Fruit fly (Drosophila melanogaster) whole organism, embryonic: ENCODE measurements around the gene ck.

Source experiments
- Bgb ChIP-seq: fragments of 200-800 bp; sonication (Bioruptor generic); IDR thresholded peaks from 2 replicates; pipeline ENCODE4 v1.3.6; 2022; ENCODE audit warnings: missing biosample characterization, missing genetic modification characterization; ENCODE audit not compliant: partially characterized antibody
- CG10543 ChIP-seq: fragments of 200-800 bp; sonication (Bioruptor generic); optimal IDR thresholded peaks from 3 replicates; lab custom pipeline; 2017; ENCODE audit warnings: missing biosample characterization, mild to moderate bottlenecking, missing genetic modification characterization, moderate library complexity
- CG10979 ChIP-seq: fragments of 200-800 bp; sonication (Bioruptor generic); optimal IDR thresholded peaks from 2 replicates; lab custom pipeline; 2018; ENCODE audit warnings: missing biosample characterization, mild to moderate bottlenecking, missing genetic modification characterization, moderate library complexity
- CG11504 ChIP-seq: fragments of 200-800 bp; sonication (Bioruptor generic); optimal IDR thresholded peaks from 3 replicates; lab custom pipeline; 2019; ENCODE audit warnings: missing biosample characterization, mild to moderate bottlenecking, missing genetic modification characterization, moderate library complexity
- CG11696 ChIP-seq: fragments of 200-800 bp; sonication (Bioruptor generic); IDR thresholded peaks from 2 replicates; pipeline ENCODE4 v1.3.6; 2022; ENCODE audit warnings: missing biosample characterization, missing genetic modification characterization
- CG12155 ChIP-seq: fragments of 200-800 bp; sonication (Bioruptor generic); optimal IDR thresholded peaks from 3 replicates; lab custom pipeline; 2016; ENCODE audit warnings: missing biosample characterization, missing genetic modification characterization
- CG12769 ChIP-seq: fragments of 200-800 bp; sonication (Bioruptor generic); optimal IDR thresholded peaks from 2 replicates; lab custom pipeline; 2019; ENCODE audit warnings: missing biosample characterization, mild to moderate bottlenecking, missing genetic modification characterization, moderate library complexity
- CG15269 ChIP-seq: fragments of 200-800 bp; sonication (Bioruptor generic); optimal IDR thresholded peaks from 2 replicates; lab custom pipeline; 2018; ENCODE audit warnings: missing biosample characterization, mild to moderate bottlenecking, missing genetic modification characterization, moderate library complexity
- CG15696 ChIP-seq: fragments of 200-800 bp; sonication (Bioruptor generic); optimal IDR thresholded peaks from 2 replicates; lab custom pipeline; 2019; ENCODE audit warnings: missing biosample characterization, mild to moderate bottlenecking, missing genetic modification characterization, moderate library complexity
- CG16779 ChIP-seq: fragments of 200-800 bp; sonication (Bioruptor generic); IDR thresholded peaks from 2 replicates; pipeline ENCODE4 v1.3.6; 2022; ENCODE audit warnings: missing biosample characterization, missing genetic modification characterization
- CG16813 ChIP-seq: fragments of 200-800 bp; sonication (Bioruptor generic); IDR thresholded peaks from 3 replicates; pipeline ENCODE4 v1.3.6; 2022; ENCODE audit warnings: missing biosample characterization, missing genetic modification characterization; ENCODE audit not compliant: partially characterized antibody
- CG17385 ChIP-seq: fragments of 200-800 bp; sonication (Bioruptor generic); optimal IDR thresholded peaks from 3 replicates; lab custom pipeline; 2018; ENCODE audit warnings: missing biosample characterization, mild to moderate bottlenecking, missing genetic modification characterization
- CG17829 ChIP-seq: fragments of 200-800 bp; optimal IDR thresholded peaks from 2 replicates; lab custom pipeline; 2019; ENCODE audit warnings: missing biosample characterization, mild to moderate bottlenecking, missing genetic modification characterization, moderate library complexity
- CG18011 ChIP-seq: fragments of 200-800 bp; sonication (Bioruptor generic); optimal IDR thresholded peaks from 2 replicates; lab custom pipeline; 2017; ENCODE audit warnings: missing biosample characterization, missing genetic modification characterization, mild to moderate bottlenecking, moderate library complexity, missing genotype
- CG2120 ChIP-seq: fragments of 200-800 bp; sonication (Bioruptor generic); optimal IDR thresholded peaks from 3 replicates; lab custom pipeline; 2016; ENCODE audit warnings: missing biosample characterization, missing genetic modification characterization
- CG2678 ChIP-seq: fragments of 200-800 bp; sonication (Bioruptor generic); optimal IDR thresholded peaks from 3 replicates; lab custom pipeline; 2019; ENCODE audit warnings: missing biosample characterization, mild to moderate bottlenecking, missing genetic modification characterization, moderate library complexity
- CG33213 ChIP-seq: fragments of 200-800 bp; sonication (Bioruptor generic); optimal IDR thresholded peaks from 3 replicates; lab custom pipeline; 2016; ENCODE audit warnings: missing biosample characterization, missing genetic modification characterization
- CG42726 ChIP-seq: fragments of 200-800 bp; sonication (Bioruptor generic); IDR thresholded peaks from 2 replicates; pipeline ENCODE4 v1.3.6; 2022; ENCODE audit warnings: missing biosample characterization, missing genetic modification characterization; ENCODE audit not compliant: partially characterized antibody
- CG5245 ChIP-seq: fragments of 200-800 bp; sonication (Bioruptor generic); optimal IDR thresholded peaks from 3 replicates; lab custom pipeline; 2016; ENCODE audit warnings: missing biosample characterization, missing genetic modification characterization
- CG6689 ChIP-seq: fragments of 200-800 bp; sonication (Bioruptor generic); IDR thresholded peaks from 2 replicates; pipeline ENCODE4 v1.3.6; 2022; ENCODE audit warnings: missing biosample characterization, missing genetic modification characterization
- CG7963 ChIP-seq: fragments of 200-800 bp; sonication (Bioruptor generic); IDR thresholded peaks from 3 replicates; pipeline ENCODE4 v1.3.6; 2022; ENCODE audit warnings: missing biosample characterization, missing genetic modification characterization; ENCODE audit not compliant: partially characterized antibody
- CG8388 ChIP-seq: fragments of 200-800 bp; sonication (Bioruptor generic); optimal IDR thresholded peaks from 2 replicates; lab custom pipeline; 2019; ENCODE audit warnings: missing biosample characterization, mild to moderate bottlenecking, missing genetic modification characterization, moderate library complexity
- CoRest ChIP-seq: fragments of 200-800 bp; sonication (Bioruptor generic); optimal IDR thresholded peaks from 3 replicates; lab custom pipeline; 2018; ENCODE audit warnings: missing biosample characterization, mild to moderate bottlenecking, missing genetic modification characterization, moderate library complexity
- HmgZ ChIP-seq: fragments of 200-800 bp; sonication (Bioruptor generic); optimal IDR thresholded peaks from 2 replicates; lab custom pipeline; 2018; ENCODE audit warnings: missing biosample characterization, mild to moderate bottlenecking, missing genetic modification characterization
- Hmr ChIP-seq: fragments of 200-800 bp; sonication (Bioruptor generic); optimal IDR thresholded peaks from 3 replicates; lab custom pipeline; 2017; ENCODE audit warnings: mild to moderate bottlenecking, missing biosample characterization, missing genetic modification reagents, missing genetic modification characterization
- Hsf ChIP-seq: fragments of 200-800 bp; sonication (Bioruptor generic); optimal IDR thresholded peaks from 3 replicates; lab custom pipeline; 2016; ENCODE audit warnings: missing biosample characterization, missing genetic modification characterization
- Med ChIP-seq: fragments of 200-800 bp; sonication (Bioruptor generic); peaks from one replicate; lab custom pipeline; 2016; ENCODE audit warnings: missing biosample characterization, missing genetic modification characterization, mild to moderate bottlenecking, inconsistent platforms, moderate library complexity
- Rfx ChIP-seq: fragments of 200-800 bp; sonication (Bioruptor generic); IDR thresholded peaks from 2 replicates; pipeline ENCODE4 v1.3.6; 2022; ENCODE audit warnings: missing biosample characterization, missing genetic modification characterization
- Sox100B ChIP-seq: fragments of 200-800 bp; sonication (Bioruptor generic); optimal IDR thresholded peaks from 3 replicates; lab custom pipeline; 2018; ENCODE audit warnings: missing biosample characterization, mild to moderate bottlenecking, missing genetic modification characterization
- Ssrp ChIP-seq: fragments of 200-800 bp; sonication (Bioruptor generic); optimal IDR thresholded peaks from 2 replicates; lab custom pipeline; 2018; ENCODE audit warnings: missing biosample characterization, mild to moderate bottlenecking, missing genetic modification characterization, moderate library complexity
- YL-1 ChIP-seq: fragments of 200-800 bp; sonication (Bioruptor generic); optimal IDR thresholded peaks from 3 replicates; lab custom pipeline; 2017; ENCODE audit warnings: missing biosample characterization, mild to moderate bottlenecking, missing genetic modification characterization
- al ChIP-seq: fragments of 200-800 bp; sonication (Bioruptor generic); IDR thresholded peaks from 2 replicates; pipeline ENCODE4 v1.3.6; 2022; ENCODE audit warnings: missing biosample characterization, missing genetic modification characterization
- ash1 ChIP-seq: fragments of 200-800 bp; sonication (Bioruptor generic); optimal IDR thresholded peaks from 2 replicates; lab custom pipeline; 2018; ENCODE audit warnings: missing biosample characterization, mild to moderate bottlenecking, missing genetic modification characterization
- crol ChIP-seq: fragments of 200-800 bp; sonication (Bioruptor generic); IDR thresholded peaks from 2 replicates; pipeline ENCODE4 v1.3.6; 2022; ENCODE audit warnings: missing biosample characterization, missing genetic modification characterization
- exex ChIP-seq: fragments of 200-800 bp; sonication (Bioruptor generic); optimal IDR thresholded peaks from 4 replicates; lab custom pipeline; 2018; ENCODE audit warnings: missing biosample characterization, mild to moderate bottlenecking, missing genetic modification characterization, moderate library complexity
- eyg ChIP-seq: fragments of 200-800 bp; sonication (Bioruptor generic); optimal IDR thresholded peaks from 3 replicates; lab custom pipeline; 2016; ENCODE audit warnings: missing biosample characterization, missing genetic modification characterization
- gem ChIP-seq: fragments of 200-800 bp; sonication (Bioruptor generic); optimal IDR thresholded peaks from 2 replicates; lab custom pipeline; 2019; ENCODE audit warnings: missing biosample characterization, mild to moderate bottlenecking, missing genetic modification characterization, moderate library complexity
- jigr1 ChIP-seq: fragments of 200-800 bp; sonication (Bioruptor generic); IDR thresholded peaks from 3 replicates; pipeline ENCODE4 v1.3.6; 2022; ENCODE audit warnings: missing biosample characterization, missing genetic modification characterization
- klu ChIP-seq: fragments of 200-800 bp; sonication (Bioruptor generic); IDR thresholded peaks from 2 replicates; pipeline ENCODE4 v1.3.6; 2022; ENCODE audit warnings: missing biosample characterization, missing genetic modification characterization
- lab ChIP-seq: fragments of 200-800 bp; sonication (Bioruptor generic); optimal IDR thresholded peaks from 3 replicates; lab custom pipeline; 2017; ENCODE audit warnings: missing biosample characterization, missing genetic modification characterization, mild to moderate bottlenecking, moderate library complexity, missing genetic modification reagents
- lbe ChIP-seq: fragments of 200-800 bp; sonication (Bioruptor generic); optimal IDR thresholded peaks from 2 replicates; lab custom pipeline; 2016; ENCODE audit warnings: missing biosample characterization, mild to moderate bottlenecking, missing genetic modification characterization
- mirr ChIP-seq: fragments of 200-800 bp; sonication (Bioruptor generic); optimal IDR thresholded peaks from 3 replicates; lab custom pipeline; 2018; ENCODE audit warnings: missing biosample characterization, mild to moderate bottlenecking, missing genetic modification characterization
- pita ChIP-seq: fragments of 200-800 bp; sonication (Bioruptor generic); optimal IDR thresholded peaks from 2 replicates; lab custom pipeline; 2017; ENCODE audit warnings: missing biosample characterization, mild to moderate bottlenecking, missing genetic modification characterization
- schlank ChIP-seq: fragments of 200-800 bp; sonication (Bioruptor generic); optimal IDR thresholded peaks from 2 replicates; lab custom pipeline; 2018; ENCODE audit warnings: missing biosample characterization, mild to moderate bottlenecking, missing genetic modification characterization
- sd ChIP-seq: fragments of 200-800 bp; sonication (Bioruptor generic); optimal IDR thresholded peaks from 3 replicates; lab custom pipeline; 2018; ENCODE audit warnings: missing biosample characterization, mild to moderate bottlenecking, missing genetic modification characterization, moderate library complexity
- slp2 ChIP-seq: fragments of 200-800 bp; sonication (Bioruptor generic); optimal IDR thresholded peaks from 2 replicates; lab custom pipeline; 2016; ENCODE audit warnings: missing biosample characterization, missing genetic modification characterization
- tap ChIP-seq: fragments of 200-800 bp; optimal IDR thresholded peaks from 3 replicates; lab custom pipeline; 2019; ENCODE audit warnings: missing biosample characterization, mild to moderate bottlenecking, missing genetic modification characterization, moderate library complexity
- tgo ChIP-seq: fragments of 200-800 bp; sonication (Bioruptor generic); IDR thresholded peaks from 3 replicates; pipeline ENCODE4 v1.3.6; 2022; ENCODE audit warnings: missing biosample characterization, missing genetic modification characterization
- vfl ChIP-seq: fragments of 200-800 bp; sonication (Bioruptor generic); optimal IDR thresholded peaks from 2 replicates; lab custom pipeline; 2016; ENCODE audit warnings: missing biosample characterization, missing genetic modification characterization
- vvl ChIP-seq: fragments of 200-800 bp; sonication (Bioruptor generic); IDR thresholded peaks from 2 replicates; pipeline ENCODE4 v1.3.6; 2022; ENCODE audit warnings: missing biosample characterization, missing genetic modification characterization
- zen ChIP-seq: fragments of 200-800 bp; sonication (Bioruptor generic); optimal IDR thresholded peaks from 3 replicates; lab custom pipeline; 2018; ENCODE audit warnings: missing biosample characterization, mild to moderate bottlenecking, missing genetic modification characterization, moderate library complexity

The ck gene

dm6 chr2L:15066141-15066540 lies 8.5 kb upstream of the ck start (continued):
- peak; percentile 3 for TF ChIP-seq Hmr (GFP tag; lab: Kevin White, UChicago)
- peak; percentile 15 for TF ChIP-seq CG8388 (GFP tag; lab: Kevin White, UChicago)
- no peak for TF ChIP-seq CG33213 (GFP tag; lab: Kevin White, UChicago)
- no peak for TF ChIP-seq CG18011 (GFP tag; lab: Kevin White, UChicago)
- TF ChIP-seq CG6689 = no peak
- TF ChIP-seq ash1 (GFP tag; lab: Kevin White, UChicago) = no peak
- TF ChIP-seq CG2120 (GFP tag; lab: Kevin White, UChicago) = peak; percentile 17
- peak; percentile 24 for TF ChIP-seq CG2678 (tag; lab: Kevin White, UChicago)
- peak; percentile 30 for TF ChIP-seq CoRest
- TF ChIP-seq CG15696 (tag; lab: Kevin White, UChicago) = no peak
- peak; percentile 18 for TF ChIP-seq vfl (GFP tag; lab: Kevin White, UChicago)
- no peak for TF ChIP-seq mirr (GFP tag; lab: Kevin White, UChicago)
- peak; percentile 61 for TF ChIP-seq gem (tag; lab: Kevin White, UChicago)
- peak; percentile 53 for TF ChIP-seq CG11504
- no peak for TF ChIP-seq vvl
- peak; percentile 0 for TF ChIP-seq CG12155 (GFP tag; lab: Kevin White, UChicago)
- TF ChIP-seq Hsf (GFP tag; lab: Kevin White, UChicago) = peak; percentile 1
- no peak for TF ChIP-seq tgo (GFP tag; lab: Robert Waterston, UW)
- TF ChIP-seq zen (tag; lab: Kevin White, UChicago) = no peak
- TF ChIP-seq tap = no peak
- no peak for TF ChIP-seq pita
- no peak for TF ChIP-seq CG11696 (GFP tag; lab: Robert Waterston, UW)
- TF ChIP-seq Ssrp (tag; lab: Kevin White, UChicago) = peak; percentile 42
- TF ChIP-seq CG17385 (GFP tag; lab: Kevin White, UChicago) = peak; percentile 9
- no peak for TF ChIP-seq schlank
- TF ChIP-seq al (GFP tag; lab: Robert Waterston, UW) = no peak
- peak; percentile 42 for TF ChIP-seq CG15269 (tag; lab: Kevin White, UChicago)
- no peak for TF ChIP-seq Rfx (GFP tag; lab: Robert Waterston, UW)
- TF ChIP-seq Sox100B (GFP tag; lab: Kevin White, UChicago) = peak; percentile 19

DNA sequence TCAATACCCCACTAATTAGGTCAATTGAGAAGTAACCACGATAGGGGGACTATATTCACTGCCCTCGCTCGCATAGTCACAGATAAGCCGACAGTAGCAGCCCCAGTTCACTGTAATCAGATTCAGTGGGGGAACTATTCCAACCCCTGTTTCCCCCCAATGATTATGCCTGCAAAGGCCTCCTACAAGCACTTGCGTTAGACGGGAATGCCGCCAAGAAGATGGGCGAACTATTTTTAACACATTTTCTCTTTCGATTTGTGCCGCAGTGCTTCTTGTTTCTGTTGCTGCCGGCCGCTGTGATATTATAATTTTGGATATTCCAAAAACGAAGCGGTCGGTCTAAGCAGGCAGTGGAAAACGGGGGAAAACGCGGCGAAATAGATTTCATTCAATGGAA lies 8.0 kb upstream of the ck start:
- TF ChIP-seq HmgZ (tag; lab: Kevin White, UChicago) = peak; percentile 56
- TF ChIP-seq lbe (GFP tag; lab: Kevin White, UChicago) = no peak
- TF ChIP-seq sd (tag; lab: Kevin White, UChicago) = peak; percentile 85
- peak; percentile 84 for TF ChIP-seq exex
- peak; percentile 8 for TF ChIP-seq lab
- 0 out of 2 replicates have a peak, but pooled peaks have one; percentile 4 for TF ChIP-seq CG42726 (GFP tag; lab: Robert Waterston, UW)
- TF ChIP-seq CG12769 (tag; lab: Kevin White, UChicago) = peak; percentile 97
- TF ChIP-seq eyg (GFP tag; lab: Kevin White, UChicago) = no peak
- 0 out of 2 replicates have a peak, but pooled peaks have one; percentile 51 for TF ChIP-seq CG16779 (GFP tag; lab: Robert Waterston, UW)
- peak; percentile 95 for TF ChIP-seq crol (GFP tag; lab: Robert Waterston, UW)
- TF ChIP-seq CG5245 (GFP tag; lab: Kevin White, UChicago) = no peak
- no peak for TF ChIP-seq klu (GFP tag; lab: Robert Waterston, UW)
- peak; percentile 85 for TF ChIP-seq mirr (GFP tag; lab: Kevin White, UChicago)
- no peak for TF ChIP-seq jigr1 (GFP tag; lab: Robert Waterston, UW)
- peak; percentile 74 for TF ChIP-seq Med (GFP tag; lab: Kevin White, UChicago)
- TF ChIP-seq CG10979 (tag; lab: Kevin White, UChicago) = no peak
- no peak for TF ChIP-seq CG7963
- TF ChIP-seq slp2 (GFP tag; lab: Kevin White, UChicago) = no peak
- TF ChIP-seq CG17829 = no peak
- peak; percentile 62 for TF ChIP-seq CG10543 (GFP tag; lab: Kevin White, UChicago)
- no peak for TF ChIP-seq YL-1 (GFP tag; lab: Kevin White, UChicago)
- TF ChIP-seq Bgb = no peak; the same call in 1 of the 2 replicates
- no peak for TF ChIP-seq CG16813 (GFP tag; lab: Robert Waterston, UW)
